Worm (Caenorhabditis elegans) whole organism, late embryonic: ENCODE results near the gene romo-1.

Experiments used
- C08G9.2 ChIP-seq: sonication (generic microtip); optimal IDR thresholded peaks from 2 replicates; lab custom pipeline; 2016; ENCODE audit warnings: mild to moderate bottlenecking, missing genetic modification characterization, moderate library complexity, missing compliant biosample characterization
- C38D4.7 ChIP-seq: fragments of 200-800 bp; sonication (Bioruptor generic); optimal IDR thresholded peaks from 2 replicates; lab custom pipeline; 2018; ENCODE audit warnings: mild to moderate bottlenecking, missing genetic modification characterization, moderate library complexity, missing compliant biosample characterization
- K09A11.1 ChIP-seq: sonication (generic microtip); optimal IDR thresholded peaks from 2 replicates; lab custom pipeline; 2017; ENCODE audit warnings: antibody characterized with exemption, mild to moderate bottlenecking, missing genetic modification characterization, missing compliant biosample characterization; ENCODE audit not compliant: insufficient read depth
- T23F11.4 ChIP-seq: fragments of 200-800 bp; sonication (Bioruptor generic); optimal IDR thresholded peaks from 2 replicates; lab custom pipeline; 2018; ENCODE audit warnings: mild to moderate bottlenecking, missing genetic modification characterization, missing compliant biosample characterization
- Y22D7AL.16 ChIP-seq: sonication (generic microtip); optimal IDR thresholded peaks from 2 replicates; lab custom pipeline; 2016; ENCODE audit warnings: missing genetic modification characterization, missing compliant biosample characterization
- ama-1 ChIP-seq: fragments of 150-350 bp; optimal IDR thresholded peaks from 2 replicates; lab custom pipeline; 2014
- ceh-14 ChIP-seq: sonication (generic microtip); optimal IDR thresholded peaks from 2 replicates; lab custom pipeline; 2016; ENCODE audit warnings: missing genotype, missing genetic modification characterization, missing compliant biosample characterization
- ceh-18 ChIP-seq: sonication (generic microtip); optimal IDR thresholded peaks from 2 replicates; lab custom pipeline; 2016; ENCODE audit warnings: missing genetic modification characterization, missing compliant biosample characterization
- ceh-19 ChIP-seq: fragments of 200-800 bp; sonication (Bioruptor generic); optimal IDR thresholded peaks from 2 replicates; lab custom pipeline; 2018; ENCODE audit warnings: mild to moderate bottlenecking, missing genetic modification characterization, missing compliant biosample characterization
- ceh-2 ChIP-seq: sonication (generic microtip); optimal IDR thresholded peaks from 2 replicates; lab custom pipeline; 2016; ENCODE audit warnings: missing genotype, missing genetic modification characterization, missing compliant biosample characterization
- ceh-22 ChIP-seq: sonication (generic microtip); optimal IDR thresholded peaks from 2 replicates; lab custom pipeline; 2017; ENCODE audit warnings: missing biosample characterization, missing genetic modification characterization
- ceh-31 ChIP-seq: sonication (generic microtip); optimal IDR thresholded peaks from 2 replicates; lab custom pipeline; 2016; ENCODE audit warnings: missing genetic modification characterization, missing compliant biosample characterization
- ceh-34 ChIP-seq: sonication (generic microtip); optimal IDR thresholded peaks from 2 replicates; lab custom pipeline; 2016; ENCODE audit warnings: mild to moderate bottlenecking, missing genetic modification characterization, missing compliant biosample characterization
- ceh-48 ChIP-seq: sonication (generic microtip); optimal IDR thresholded peaks from 2 replicates; lab custom pipeline; 2016; ENCODE audit warnings: missing genetic modification characterization, inconsistent platforms, missing compliant biosample characterization
- ceh-9 ChIP-seq: sonication (generic microtip); optimal IDR thresholded peaks from 2 replicates; lab custom pipeline; 2016; ENCODE audit warnings: mild to moderate bottlenecking, missing genetic modification characterization, inconsistent platforms, missing compliant biosample characterization
- che-1 ChIP-seq: sonication (generic microtip); optimal IDR thresholded peaks from 2 replicates; lab custom pipeline; 2016; ENCODE audit warnings: mild to moderate bottlenecking, missing genetic modification characterization, missing compliant biosample characterization
- dmd-4 ChIP-seq: sonication (generic microtip); optimal IDR thresholded peaks from 2 replicates; lab custom pipeline; 2016; ENCODE audit warnings: borderline replicate concordance, missing genetic modification characterization, missing compliant biosample characterization
- dve-1 ChIP-seq: sonication (generic microtip); optimal IDR thresholded peaks from 2 replicates; lab custom pipeline; 2017; ENCODE audit warnings: antibody characterized with exemption, mild to moderate bottlenecking, missing genetic modification characterization, missing compliant biosample characterization
- elt-2 ChIP-seq: sonication (generic microtip); optimal IDR thresholded peaks from 2 replicates; lab custom pipeline; 2016; ENCODE audit warnings: missing genetic modification reagents, missing genetic modification characterization, missing compliant biosample characterization
- elt-4 ChIP-seq: sonication (generic microtip); optimal IDR thresholded peaks from 2 replicates; lab custom pipeline; 2016; ENCODE audit warnings: missing genetic modification characterization, missing compliant biosample characterization
- ets-4 ChIP-seq: sonication (generic microtip); optimal IDR thresholded peaks from 2 replicates; lab custom pipeline; 2016; ENCODE audit warnings: missing genetic modification characterization, missing compliant biosample characterization
- eyg-1 ChIP-seq: sonication (generic microtip); optimal IDR thresholded peaks from 2 replicates; lab custom pipeline; 2016; ENCODE audit warnings: missing genotype, missing genetic modification characterization, missing compliant biosample characterization
- fax-1 ChIP-seq: sonication (generic microtip); optimal IDR thresholded peaks from 2 replicates; lab custom pipeline; 2016; ENCODE audit warnings: missing genotype, missing genetic modification characterization, missing compliant biosample characterization
- fkh-10 ChIP-seq: fragments of 150-350 bp; optimal IDR thresholded peaks from 2 replicates; lab custom pipeline; 2014; ENCODE audit warnings: missing biosample characterization, missing genetic modification reagents, missing genetic modification characterization
- hlh-13 ChIP-seq: fragments of 200-800 bp; sonication (Bioruptor generic); optimal IDR thresholded peaks from 2 replicates; lab custom pipeline; 2018; ENCODE audit warnings: mild to moderate bottlenecking, missing genetic modification characterization, missing compliant biosample characterization
- hlh-8 ChIP-seq: sonication (generic microtip); optimal IDR thresholded peaks from 2 replicates; lab custom pipeline; 2016; ENCODE audit warnings: missing genotype, missing genetic modification characterization, missing compliant biosample characterization
- lim-6 ChIP-seq: sonication (generic microtip); optimal IDR thresholded peaks from 2 replicates; lab custom pipeline; 2016; ENCODE audit warnings: missing genetic modification characterization, missing compliant biosample characterization
- mec-3 ChIP-seq: sonication (generic microtip); optimal IDR thresholded peaks from 2 replicates; lab custom pipeline; 2016; ENCODE audit warnings: borderline replicate concordance, missing genetic modification characterization, missing compliant biosample characterization
- nfya-1 ChIP-seq: sonication (generic microtip); optimal IDR thresholded peaks from 2 replicates; lab custom pipeline; 2017; ENCODE audit warnings: missing genetic modification characterization, mild to moderate bottlenecking, missing compliant biosample characterization, antibody characterized with exemption, moderate library complexity
- nhr-11 ChIP-seq: fragments of 150-350 bp; optimal IDR thresholded peaks from 2 replicates; lab custom pipeline; 2014; ENCODE audit warnings: missing biosample characterization, missing genetic modification characterization
- npax-4 ChIP-seq: sonication (generic microtip); optimal IDR thresholded peaks from 2 replicates; lab custom pipeline; 2016; ENCODE audit warnings: missing genetic modification characterization, missing compliant biosample characterization
- odd-2 ChIP-seq: sonication (generic microtip); optimal IDR thresholded peaks from 2 replicates; lab custom pipeline; 2017; ENCODE audit warnings: antibody characterized with exemption, mild to moderate bottlenecking, missing genetic modification characterization, missing compliant biosample characterization
- pag-3 ChIP-seq: sonication (generic microtip); optimal IDR thresholded peaks from 2 replicates; lab custom pipeline; 2016; ENCODE audit warnings: missing compliant biosample characterization, missing genetic modification characterization, borderline replicate concordance
- pat-9 ChIP-seq: fragments of 200-800 bp; sonication (Bioruptor generic); optimal IDR thresholded peaks from 2 replicates; lab custom pipeline; 2018; ENCODE audit warnings: mild to moderate bottlenecking, missing genetic modification characterization, moderate library complexity, missing compliant biosample characterization
- pax-1 ChIP-seq: fragments of 150-350 bp; optimal IDR thresholded peaks from 2 replicates; lab custom pipeline; 2014; ENCODE audit warnings: missing biosample characterization, missing genetic modification characterization
- pha-2 ChIP-seq: sonication (generic microtip); optimal IDR thresholded peaks from 2 replicates; lab custom pipeline; 2017; ENCODE audit warnings: mild to moderate bottlenecking, missing genetic modification characterization, missing compliant biosample characterization
- pha-4 ChIP-seq: fragments of 150-350 bp; optimal IDR thresholded peaks from 2 replicates; lab custom pipeline; 2018; ENCODE audit warnings: missing biosample characterization, missing genetic modification reagents, missing genetic modification characterization
- pqm-1 ChIP-seq: sonication (generic microtip); optimal IDR thresholded peaks from 2 replicates; lab custom pipeline; 2016; ENCODE audit warnings: missing genetic modification characterization, missing compliant biosample characterization
- pros-1 ChIP-seq: fragments of 150-350 bp; optimal IDR thresholded peaks from 2 replicates; lab custom pipeline; 2014; ENCODE audit warnings: missing biosample characterization, missing genetic modification reagents, missing genetic modification characterization
- ref-2 ChIP-seq: sonication (generic microtip); optimal IDR thresholded peaks from 2 replicates; lab custom pipeline; 2016; ENCODE audit warnings: missing genetic modification characterization, missing compliant biosample characterization
- rnt-1 ChIP-seq: sonication (generic microtip); optimal IDR thresholded peaks from 2 replicates; lab custom pipeline; 2016; ENCODE audit warnings: missing genetic modification characterization, missing compliant biosample characterization
- sox-2 ChIP-seq: fragments of 200-800 bp; sonication (Bioruptor generic); IDR thresholded peaks from 2 replicates; pipeline ENCODE4 v1.3.6; 2022; ENCODE audit warnings: missing genetic modification reagents, missing genetic modification characterization, missing compliant biosample characterization
- sox-4 ChIP-seq: sonication (generic microtip); optimal IDR thresholded peaks from 2 replicates; lab custom pipeline; 2017; ENCODE audit warnings: mild to moderate bottlenecking, missing genetic modification characterization, inconsistent platforms, missing compliant biosample characterization
- tbx-2 ChIP-seq: sonication (generic microtip); optimal IDR thresholded peaks from 2 replicates; lab custom pipeline; 2016; ENCODE audit warnings: missing genetic modification characterization, missing compliant biosample characterization
- tbx-7 ChIP-seq: sonication (generic microtip); optimal IDR thresholded peaks from 2 replicates; lab custom pipeline; 2016; ENCODE audit warnings: missing genotype, missing genetic modification characterization, missing compliant biosample characterization
- unc-42 ChIP-seq: sonication (generic microtip); optimal IDR thresholded peaks from 2 replicates; lab custom pipeline; 2016; ENCODE audit warnings: missing genotype, missing genetic modification characterization, missing compliant biosample characterization
- unc-55 ChIP-seq: sonication (generic microtip); optimal IDR thresholded peaks from 2 replicates; lab custom pipeline; 2017; ENCODE audit warnings: missing biosample characterization, missing genetic modification reagents, missing genetic modification characterization
- zip-5 ChIP-seq: sonication (generic microtip); optimal IDR thresholded peaks from 2 replicates; lab custom pipeline; 2016; ENCODE audit warnings: missing genetic modification characterization, missing compliant biosample characterization

Gene romo-1

DNA sequence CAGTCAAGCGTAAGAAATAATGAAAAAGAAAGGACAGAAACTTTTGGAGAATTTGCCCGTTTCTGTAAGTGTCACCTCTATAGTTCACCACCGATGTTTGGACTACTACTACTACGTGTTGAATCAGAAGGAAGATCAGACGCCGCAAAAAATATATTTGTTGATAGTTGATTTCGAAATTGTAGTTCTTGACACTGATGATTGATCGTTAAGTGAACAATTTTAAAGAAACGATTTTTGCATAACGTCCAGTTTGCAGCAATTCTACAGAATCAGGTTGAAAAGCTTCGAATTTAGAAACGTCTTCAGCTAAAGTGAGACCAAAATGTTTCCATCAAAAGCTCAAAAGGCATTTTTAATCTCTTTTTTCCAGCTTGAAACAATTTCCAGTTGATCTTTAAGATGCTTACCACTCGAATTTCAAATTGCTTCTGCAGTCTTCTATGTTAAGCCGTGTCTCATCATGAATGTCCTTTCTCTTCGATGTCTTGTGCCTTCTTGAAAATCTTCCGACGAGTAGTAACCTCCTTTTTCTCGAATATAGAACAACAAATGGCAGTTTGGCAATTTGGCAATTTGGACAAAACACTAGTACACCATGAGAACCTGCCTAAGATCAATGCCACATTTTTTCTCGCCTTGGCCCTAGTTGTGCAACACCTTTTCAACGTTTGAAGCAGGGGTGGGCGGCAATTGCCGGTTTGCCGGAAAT lies 41.8 kb downstream of the romo-1 start:
- TF ChIP-seq sox-4 (tag; lab: Kevin White, UChicago) (no peak), ceh-48 (tag; lab: Kevin White, UChicago) (no peak), dve-1 (tag; lab: Kevin White, UChicago) (no peak), C38D4.7 (GFP tag; lab: Kevin White, UChicago) (no peak), fkh-10 (GFP tag; lab: Kevin White, UChicago) (no peak), elt-2 (no peak)

DNA sequence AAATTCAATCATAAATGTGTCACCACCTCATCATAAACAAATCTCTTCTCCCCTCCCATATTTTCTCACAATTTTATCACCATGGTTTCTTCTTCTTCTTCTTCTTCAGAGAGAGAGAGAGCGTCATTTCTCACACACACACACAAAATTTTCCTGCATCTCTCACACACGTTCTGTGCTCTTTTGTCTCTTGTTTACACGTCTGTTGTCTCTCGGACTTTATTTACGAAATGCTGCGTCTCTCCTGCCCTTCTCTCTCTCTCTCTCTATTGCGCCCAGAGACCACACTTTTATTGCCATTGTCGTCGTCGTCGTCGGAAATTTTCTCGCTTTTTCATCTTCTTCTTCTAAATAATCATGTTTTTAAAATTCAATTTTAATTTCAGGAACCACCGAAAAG lies 42.5 kb downstream of the romo-1 start, which contains the start of gene lec-1:
lec-1 (plus strand) TSS at position 387 of the 400 bp plus-strand sequence.
- TF ChIP-seq unc-55 (GFP tag; lab: Kevin White, UChicago) (peak; percentile 49), nhr-11 (tag; lab: Kevin White, UChicago) (no peak), pha-2 (tag; lab: Kevin White, UChicago) (no peak), tbx-7 (no peak), pqm-1 (tag; lab: Kevin White, UChicago) (no peak), elt-2 (no peak), ref-2 (tag; lab: Kevin White, UChicago) (no peak), T23F11.4 (GFP tag; lab: Kevin White, UChicago) (no peak), eyg-1 (tag; lab: Kevin White, UChicago) (no peak), hlh-13 (no peak), pha-4 (no peak), K09A11.1 (tag; lab: Kevin White, UChicago) (no peak), ceh-22 (tag; lab: Kevin White, UChicago) (no peak), ceh-14 (tag; lab: Kevin White, UChicago) (peak; percentile 31), unc-42 (tag; lab: Kevin White, UChicago) (peak; percentile 61), ceh-18 (tag; lab: Kevin White, UChicago) (peak; percentile 42), ama-1 (lab: Kevin White, UChicago) (no peak), lim-6 (tag; lab: Kevin White, UChicago) (no peak), pag-3 (no peak), npax-4 (tag; lab: Kevin White, UChicago) (no peak), pros-1 (tag; lab: Kevin White, UChicago) (no peak), dve-1 (tag; lab: Kevin White, UChicago) (peak; percentile 62), elt-4 (no peak), tbx-2 (tag; lab: Kevin White, UChicago) (peak; percentile 68), rnt-1 (tag; lab: Kevin White, UChicago) (peak; percentile 29), nfya-1 (tag; lab: Kevin White, UChicago) (peak; percentile 69), ceh-9 (no peak), Y22D7AL.16 (tag; lab: Kevin White, UChicago) (no peak), hlh-8 (tag; lab: Kevin White, UChicago) (no peak), ceh-2 (tag; lab: Kevin White, UChicago) (no peak), ceh-48 (tag; lab: Kevin White, UChicago) (no peak), C38D4.7 (GFP tag; lab: Kevin White, UChicago) (no peak), ceh-34 (tag; lab: Kevin White, UChicago) (peak; percentile 18), sox-2 (GFP tag; lab: Robert Waterston, UW) (no peak), zip-5 (tag; lab: Kevin White, UChicago) (no peak), C08G9.2 (tag; lab: Kevin White, UChicago) (no peak), fkh-10 (GFP tag; lab: Kevin White, UChicago) (no peak), dmd-4 (tag; lab: Kevin White, UChicago) (peak; percentile 36), odd-2 (tag; lab: Kevin White, UChicago) (no peak), ets-4 (tag; lab: Kevin White, UChicago) (no peak), pax-1 (tag; lab: Kevin White, UChicago) (no peak), ceh-19 (GFP tag; lab: Kevin White, UChicago) (no peak), ceh-31 (tag; lab: Kevin White, UChicago) (peak; percentile 52), mec-3 (tag; lab: Kevin White, UChicago) (no peak), pat-9 (tag; lab: Kevin White, UChicago) (no peak), che-1 (tag; lab: Kevin White, UChicago) (no peak), fax-1 (tag; lab: Kevin White, UChicago) (no peak)
- TF ChIP-seq, all 69 proteins: peak for 11
